Worm (Caenorhabditis elegans) whole organism, L3 larva: ENCODE measurements around the gene cyp-35B2.

Source experiments
- ama-1 ChIP-seq: fragments of 150-350 bp; optimal IDR thresholded peaks from 2 replicates; lab custom pipeline; 2018
- ceh-16 ChIP-seq: sonication (generic microtip); optimal IDR thresholded peaks from 2 replicates; lab custom pipeline; 2017; ENCODE audit warnings: missing biosample characterization, missing genetic modification characterization
- fkh-10 ChIP-seq: sonication (generic microtip); optimal IDR thresholded peaks from 2 replicates; lab custom pipeline; 2017; ENCODE audit warnings: missing biosample characterization, missing genetic modification reagents, missing genetic modification characterization
- fkh-2 ChIP-seq: fragments of 150-350 bp; optimal IDR thresholded peaks from 2 replicates; lab custom pipeline; 2014; ENCODE audit warnings: missing biosample characterization, missing genetic modification reagents, missing genetic modification characterization
- lin-15B ChIP-seq: fragments of 150-350 bp; optimal IDR thresholded peaks from 2 replicates; lab custom pipeline; 2014; ENCODE audit warnings: missing biosample characterization, missing genetic modification characterization
- nhr-11 ChIP-seq: fragments of 150-350 bp; optimal IDR thresholded peaks from 2 replicates; lab custom pipeline; 2014; ENCODE audit warnings: missing biosample characterization, missing genetic modification characterization
- nhr-43 ChIP-seq: sonication (generic microtip); optimal IDR thresholded peaks from 2 replicates; lab custom pipeline; 2016; ENCODE audit warnings: mild to moderate bottlenecking, missing genetic modification characterization, missing compliant biosample characterization; ENCODE audit not compliant: poor library complexity, severe bottlenecking
- nhr-76 ChIP-seq: fragments of 150-350 bp; sonication (generic microtip); optimal IDR thresholded peaks from 5 replicates; lab custom pipeline; 2014; ENCODE audit warnings: missing biosample characterization, missing genetic modification characterization
- pqm-1 ChIP-seq: fragments of 150-350 bp; optimal IDR thresholded peaks from 2 replicates; lab custom pipeline; 2017; ENCODE audit warnings: missing biosample characterization, missing genetic modification characterization, inconsistent platforms
- snpc-4 ChIP-seq: fragments of 150-350 bp; optimal IDR thresholded peaks from 2 replicates; lab custom pipeline; 2014; ENCODE audit warnings: missing biosample characterization, missing genetic modification characterization
- unc-39 ChIP-seq: sonication (generic microtip); optimal IDR thresholded peaks from 4 replicates; lab custom pipeline; 2017; ENCODE audit warnings: missing biosample characterization, missing genetic modification characterization
- ztf-11 ChIP-seq: fragments of 150-350 bp; optimal IDR thresholded peaks from 2 replicates; lab custom pipeline; 2014; ENCODE audit warnings: missing biosample characterization, missing genetic modification characterization
- ztf-4 ChIP-seq: fragments of 150-350 bp; optimal IDR thresholded peaks from 2 replicates; lab custom pipeline; 2014; ENCODE audit warnings: missing biosample characterization, missing genetic modification characterization

- TF ChIP-seq fkh-10 (GFP tag; lab: Kevin White, UChicago), result no peak
- no peak for TF ChIP-seq unc-39 (tag; lab: Kevin White, UChicago)
- TF ChIP-seq nhr-76 (tag; lab: Kevin White, UChicago), result no peak
- TF ChIP-seq ama-1, result no peak
- TF ChIP-seq ztf-11 (tag; lab: Kevin White, UChicago), result no peak
- TF ChIP-seq nhr-11 (tag; lab: Kevin White, UChicago), result no peak
- TF ChIP-seq fkh-2 (tag; lab: Kevin White, UChicago), result no peak
- no peak for TF ChIP-seq pqm-1 (tag; lab: Kevin White, UChicago)
- no peak for TF ChIP-seq snpc-4 (tag; lab: Kevin White, UChicago)
- TF ChIP-seq lin-15B, result no peak
- TF ChIP-seq nhr-43 (tag; lab: Kevin White, UChicago), result no peak
- no peak for TF ChIP-seq ceh-16 (tag; lab: Kevin White, UChicago)
- no peak for TF ChIP-seq ztf-4
Observed at ce11 chrV:3981680-3982079, 39.7 kb downstream of the cyp-35B2 start, which contains the start of gene nlp-30.
